Worm (Caenorhabditis elegans): ENCODE results near the gene upp-1.

- TF ChIP-seq him-1 (tag; optimal IDR thresholded peaks at IDR 0.05) (no peak), dao-5 (tag; optimal IDR thresholded peaks at IDR 0.05) (no peak)
Observed at ce11 chrIII:7593285-7593928, 49.5 kb downstream of the upp-1 start, which contains the start of gene R13A5.11.

All from whole organism, L4/young adult.